Worm (Caenorhabditis elegans): ENCODE results near the gene gcy-15.

Gene gcy-15

DNA sequence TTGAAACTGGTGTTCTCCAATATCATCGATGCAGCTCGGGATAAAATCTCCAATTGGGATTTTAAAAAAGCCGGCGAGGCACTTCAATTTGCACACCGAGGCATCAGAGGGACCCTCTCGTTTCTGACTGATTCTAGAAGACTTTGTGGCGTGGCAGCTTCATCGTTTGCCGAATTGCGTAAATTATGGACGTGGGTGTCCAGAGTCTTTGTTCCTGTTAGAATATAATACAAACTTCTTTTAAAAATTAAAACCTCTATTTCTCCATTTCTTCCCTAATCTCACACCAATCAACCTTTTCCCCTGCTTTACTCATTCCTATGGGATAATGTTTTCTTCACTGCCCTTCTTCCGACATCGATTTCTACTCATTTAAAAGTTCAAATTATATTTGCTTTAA lies 13.5 kb upstream of the gcy-15 start, which contains the start of gene ZC239.5:
TSS of gene ZC239.5 (plus strand) at position 301 of the 400 bp plus-strand sequence.
- TF ChIP-seq hlh-1 (tag; optimal IDR thresholded peaks at IDR 0.05) (no peak), mls-2 (tag; optimal IDR thresholded peaks at IDR 0.05) (no peak), ceh-43 (GFP tag; optimal IDR thresholded peaks at IDR 0.05) (no peak), lsy-2 (tag; optimal IDR thresholded peaks at IDR 0.05) (no peak), nhr-76 (tag; optimal IDR thresholded peaks at IDR 0.05) (no peak), zip-8 (tag; optimal IDR thresholded peaks at IDR 0.05) (no peak), sptf-1 (tag; optimal IDR thresholded peaks at IDR 0.05) (no peak), ceh-83 (GFP tag; optimal IDR thresholded peaks at IDR 0.05) (no peak), M03D4.4 (tag; optimal IDR thresholded peaks at IDR 0.05) (no peak), elt-1 (tag; optimal IDR thresholded peaks at IDR 0.05; ENCODE audit: borderline replicate concordance, insufficient read depth) (no peak), mep-1 (tag; optimal IDR thresholded peaks at IDR 0.05) (no peak), cnd-1 (tag; optimal IDR thresholded peaks at IDR 0.05) (no peak), unc-120 (tag; optimal IDR thresholded peaks at IDR 0.05; ENCODE audit: poor library complexity, severe bottlenecking) (no peak), nhr-28 (tag; optimal IDR thresholded peaks at IDR 0.05) (no peak), drap-1 (GFP tag; optimal IDR thresholded peaks at IDR 0.05) (no peak), ces-1 (GFP tag; optimal IDR thresholded peaks at IDR 0.05) (no peak), ztf-11 (tag; optimal IDR thresholded peaks at IDR 0.05) (no peak)

DNA sequence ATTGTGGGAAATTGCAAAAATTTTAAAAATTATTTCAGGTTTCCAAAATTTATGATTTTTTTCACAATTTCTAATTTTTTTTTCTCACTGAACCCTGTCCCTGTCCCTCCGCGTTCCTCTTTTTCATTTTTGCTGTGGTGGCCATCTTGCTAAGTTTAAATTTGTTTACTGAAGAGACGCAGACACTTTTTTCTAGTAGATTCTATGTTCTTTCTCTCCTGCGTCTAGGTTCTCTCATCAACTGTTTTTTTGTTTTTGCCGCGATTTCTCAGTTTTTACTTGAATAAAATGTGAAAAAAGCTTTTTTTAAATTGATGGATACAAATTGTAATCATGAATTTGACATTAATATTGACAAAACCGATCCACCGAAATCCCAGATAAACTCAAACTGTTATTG lies 12.4 kb upstream of the gcy-15 start, which contains the start of gene ZC239.6:
TSS of gene ZC239.6 (plus strand) at position 381 of the 400 bp plus-strand sequence.
- TF ChIP-seq M03D4.4 (tag; optimal IDR thresholded peaks at IDR 0.05) (no peak), bed-3 (GFP tag; optimal IDR thresholded peaks at IDR 0.05) (no peak)

DNA sequence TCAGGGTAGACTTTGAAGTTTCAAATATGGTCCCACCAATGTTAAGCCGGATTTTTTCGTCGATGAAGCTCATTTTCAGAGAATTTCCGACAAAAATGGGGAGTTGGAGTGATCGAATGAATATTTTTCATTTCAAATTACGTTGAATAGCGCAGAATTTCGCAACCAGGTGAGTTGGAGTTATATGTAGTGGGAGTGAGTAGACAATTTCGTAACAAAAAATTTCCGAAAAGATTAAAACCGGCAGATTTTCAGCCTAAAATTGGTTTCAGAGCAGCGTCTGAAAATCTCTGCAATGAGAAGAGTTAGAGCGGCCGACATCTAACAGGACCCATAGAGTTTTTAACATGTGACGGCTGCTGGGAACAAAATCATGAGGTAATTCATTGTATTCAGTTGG lies 11.8 kb upstream of the gcy-15 start, which contains the start of gene sdz-35:
TSS of gene sdz-35 (minus strand) at position 101 of the 400 bp plus-strand sequence.
- TF ChIP-seq blmp-1 (tag; optimal IDR thresholded peaks at IDR 0.05): no peak
- TF ChIP-seq ceh-83 (GFP tag; optimal IDR thresholded peaks at IDR 0.05): no peak
- no peak for TF ChIP-seq ztf-11 (tag; optimal IDR thresholded peaks at IDR 0.05)
- no peak for TF ChIP-seq pha-4 (tag; optimal IDR thresholded peaks at IDR 0.05)
- no peak for TF ChIP-seq unc-120 (tag; optimal IDR thresholded peaks at IDR 0.05; ENCODE audit: poor library complexity, severe bottlenecking)
- TF ChIP-seq drap-1 (GFP tag; optimal IDR thresholded peaks at IDR 0.05): no peak
- TF ChIP-seq ces-1 (GFP tag; optimal IDR thresholded peaks at IDR 0.05): no peak
- no peak for TF ChIP-seq ceh-39 (tag; optimal IDR thresholded peaks at IDR 0.05)
- no peak for TF ChIP-seq ceh-43 (GFP tag; optimal IDR thresholded peaks at IDR 0.05)
- TF ChIP-seq snpc-4 (tag; optimal IDR thresholded peaks at IDR 0.05): no peak
- TF ChIP-seq flh-1 (GFP tag; optimal IDR thresholded peaks at IDR 0.05): no peak
- TF ChIP-seq nhr-28 (tag; optimal IDR thresholded peaks at IDR 0.05): no peak
- no peak for TF ChIP-seq elt-1 (tag; optimal IDR thresholded peaks at IDR 0.05; ENCODE audit: borderline replicate concordance, insufficient read depth)
- TF ChIP-seq hlh-1 (tag; optimal IDR thresholded peaks at IDR 0.05): no peak
- no peak for TF ChIP-seq tbx-8 (GFP tag; optimal IDR thresholded peaks at IDR 0.05)
- no peak for TF ChIP-seq lsy-2 (tag; optimal IDR thresholded peaks at IDR 0.05)
- no peak for TF ChIP-seq nhr-2 (tag; optimal IDR thresholded peaks at IDR 0.05)
- no peak for TF ChIP-seq sem-2 (GFP tag; optimal IDR thresholded peaks at IDR 0.05)

DNA sequence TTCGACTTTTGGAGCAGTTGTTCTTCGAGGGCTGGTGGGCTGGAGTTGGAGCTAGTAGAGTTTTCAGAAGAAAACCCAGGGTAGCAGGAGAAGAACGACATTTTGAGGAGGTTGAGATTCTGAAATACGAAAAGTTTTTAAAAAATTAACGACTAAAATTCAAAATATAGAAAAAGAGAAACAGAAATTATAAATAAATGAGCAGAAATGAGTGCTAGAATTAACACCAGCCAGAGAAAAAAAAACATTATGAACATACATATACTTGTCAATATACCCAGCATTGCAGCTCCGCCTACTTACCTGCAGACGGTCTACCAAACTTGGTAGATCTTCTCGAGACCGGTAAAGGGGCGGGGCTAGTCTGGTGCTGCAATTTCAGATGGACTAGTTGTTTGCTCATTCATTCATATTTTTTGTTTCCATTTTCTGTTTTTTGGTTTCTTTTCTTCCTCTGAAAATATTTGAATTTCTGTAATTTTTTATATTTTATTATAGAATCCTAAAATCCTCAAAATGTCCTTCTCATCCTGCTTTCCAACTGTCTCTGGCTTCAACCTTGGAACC lies 9.6 kb upstream of the gcy-15 start, which contains the start of the genes ZC239.20 and ZC239.21:
TSS of gene ZC239.20 (minus strand) at position 101 of the 567 bp plus-strand sequence.
TSS of gene ZC239.21 (plus strand) at position 517 of the 567 bp plus-strand sequence.
- TF ChIP-seq ceh-43 (GFP tag; optimal IDR thresholded peaks at IDR 0.05) (no peak), ceh-39 (tag; optimal IDR thresholded peaks at IDR 0.05) (no peak), unc-39 (tag; optimal IDR thresholded peaks at IDR 0.05) (no peak), ces-1 (GFP tag; optimal IDR thresholded peaks at IDR 0.05) (no peak), snpc-4 (tag; optimal IDR thresholded peaks at IDR 0.05) (no peak), drap-1 (GFP tag; optimal IDR thresholded peaks at IDR 0.05) (no peak), mab-5 (tag; optimal IDR thresholded peaks at IDR 0.05) (no peak)

DNA sequence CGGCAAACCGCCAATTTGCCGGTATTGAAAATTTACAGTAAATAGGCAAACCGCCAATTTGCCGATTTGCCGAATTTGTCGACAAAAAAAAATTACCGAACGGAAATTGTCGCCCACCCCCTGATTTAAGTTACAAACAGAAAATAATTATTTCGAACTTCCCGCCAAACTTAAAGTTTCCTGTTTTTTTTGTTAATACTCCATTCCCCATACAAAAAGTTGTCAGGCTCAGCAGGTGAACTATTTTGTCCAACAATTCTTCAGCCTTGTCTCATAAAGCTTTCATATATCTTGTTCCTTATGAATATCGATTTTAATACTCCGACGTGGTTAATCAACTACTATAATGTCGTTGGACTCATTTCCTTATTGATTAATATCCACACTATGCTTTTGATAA lies 6.5 kb upstream of the gcy-15 start, which contains the start of gene sri-50:
TSS of gene sri-50 (plus strand) at position 301 of the 400 bp plus-strand sequence.
- no peak for TF ChIP-seq nhr-237 (tag; optimal IDR thresholded peaks at IDR 0.05)
- no peak for TF ChIP-seq cnd-1 (tag; optimal IDR thresholded peaks at IDR 0.05)
- TF ChIP-seq lin-32 (GFP tag; optimal IDR thresholded peaks at IDR 0.05): no peak
- no peak for TF ChIP-seq M03D4.4 (tag; optimal IDR thresholded peaks at IDR 0.05)
- TF ChIP-seq ceh-43 (GFP tag; optimal IDR thresholded peaks at IDR 0.05): no peak
- TF ChIP-seq unc-62 (GFP tag; optimal IDR thresholded peaks at IDR 0.05): no peak
- TF ChIP-seq ceh-39 (tag; optimal IDR thresholded peaks at IDR 0.05): no peak
- no peak for TF ChIP-seq lin-13 (tag; optimal IDR thresholded peaks at IDR 0.05)
- TF ChIP-seq mls-2 (tag; optimal IDR thresholded peaks at IDR 0.05): no peak
- TF ChIP-seq unc-39 (tag; optimal IDR thresholded peaks at IDR 0.05): no peak
- no peak for TF ChIP-seq sem-2 (GFP tag; optimal IDR thresholded peaks at IDR 0.05)
- TF ChIP-seq unc-120 (tag; optimal IDR thresholded peaks at IDR 0.05; ENCODE audit: poor library complexity, severe bottlenecking): no peak
- TF ChIP-seq ztf-11 (tag; optimal IDR thresholded peaks at IDR 0.05): no peak
- no peak for TF ChIP-seq ceh-83 (GFP tag; optimal IDR thresholded peaks at IDR 0.05)
- TF ChIP-seq tbx-8 (GFP tag; optimal IDR thresholded peaks at IDR 0.05): no peak
- TF ChIP-seq ham-2 (GFP tag; optimal IDR thresholded peaks at IDR 0.05): no peak
- TF ChIP-seq nhr-2 (tag; optimal IDR thresholded peaks at IDR 0.05): no peak
- no peak for TF ChIP-seq elt-3 (tag; optimal IDR thresholded peaks at IDR 0.05)

Data from whole organism, mixed stage, embryonic.